Worm (Caenorhabditis elegans) whole organism, L3 larva: ENCODE results near the gene C03G6.21.

Experiments used
- R02D3.7 ChIP-seq: fragments of 150-350 bp; optimal IDR thresholded peaks from 2 replicates; lab custom pipeline; 2014; ENCODE audit warnings: missing biosample characterization, missing genetic modification characterization
- ama-1 ChIP-seq: fragments of 150-350 bp; optimal IDR thresholded peaks from 2 replicates; lab custom pipeline; 2018
- fos-1 ChIP-seq: fragments of 150-350 bp; optimal IDR thresholded peaks from 2 replicates; lab custom pipeline; 2014; ENCODE audit warnings: missing biosample characterization, missing genetic modification characterization
- lin-39 ChIP-seq: fragments of 150-350 bp; optimal IDR thresholded peaks from 2 replicates; lab custom pipeline; 2018; ENCODE audit warnings: missing biosample characterization, missing genetic modification reagents, missing genetic modification characterization
- mdl-1 ChIP-seq: fragments of 150-350 bp; optimal IDR thresholded peaks from 2 replicates; lab custom pipeline; 2014; ENCODE audit warnings: missing biosample characterization, missing genetic modification characterization
- nhr-11 ChIP-seq: fragments of 150-350 bp; optimal IDR thresholded peaks from 2 replicates; lab custom pipeline; 2014; ENCODE audit warnings: missing biosample characterization, missing genetic modification characterization
- nhr-237 ChIP-seq: fragments of 150-350 bp; optimal IDR thresholded peaks from 2 replicates; lab custom pipeline; 2014; ENCODE audit warnings: missing biosample characterization, missing genetic modification characterization
- nhr-67 ChIP-seq: fragments of 150-350 bp; optimal IDR thresholded peaks from 2 replicates; lab custom pipeline; 2014; ENCODE audit warnings: missing biosample characterization, missing genetic modification characterization
- unc-39 ChIP-seq: sonication (generic microtip); optimal IDR thresholded peaks from 4 replicates; lab custom pipeline; 2017; ENCODE audit warnings: missing biosample characterization, missing genetic modification characterization
- unc-62 ChIP-seq: fragments of 150-350 bp; sonication (generic microtip); optimal IDR thresholded peaks from 4 replicates; lab custom pipeline; 2014; ENCODE audit warnings: missing biosample characterization, missing genetic modification reagents, missing genetic modification characterization
- zag-1 ChIP-seq: fragments of 150-350 bp; optimal IDR thresholded peaks from 2 replicates; lab custom pipeline; 2014; ENCODE audit warnings: missing biosample characterization, missing genetic modification characterization

- TF ChIP-seq zag-1 (tag; lab: Kevin White, UChicago) (no peak), lin-39 (tag; lab: Kevin White, UChicago) (no peak), R02D3.7 (tag; lab: Kevin White, UChicago) (no peak), mdl-1 (tag; lab: Kevin White, UChicago) (no peak), nhr-11 (tag; lab: Kevin White, UChicago) (no peak), nhr-67 (no peak), unc-62 (GFP tag; lab: Kevin White, UChicago) (no peak), unc-39 (no peak), ama-1 (lab: Kevin White, UChicago) (no peak), nhr-237 (tag; lab: Kevin White, UChicago) (no peak), fos-1 (no peak)
These were observed 31.2 kb upstream of the C03G6.21 start, which contains the start of gene C02H6.3 for ce11 chrV:7387755-7388154.
